Worm (Caenorhabditis elegans) whole organism, L2 larva: Measurements from ENCODE around the gene seip-1.

Experiments
- C34F6.9 ChIP-seq: fragments of 150-350 bp; optimal IDR thresholded peaks from 2 replicates; lab custom pipeline; 2014; ENCODE audit warnings: missing biosample characterization, missing genetic modification characterization
- F13H6.1 ChIP-seq: sonication (generic microtip); optimal IDR thresholded peaks from 2 replicates; lab custom pipeline; 2016; ENCODE audit warnings: missing genetic modification characterization, missing compliant biosample characterization
- R02D3.7 ChIP-seq: fragments of 150-350 bp; optimal IDR thresholded peaks from 2 replicates; lab custom pipeline; 2014; ENCODE audit warnings: missing biosample characterization, missing genetic modification characterization
- Y55F3AM.14 ChIP-seq: fragments of 200-800 bp; sonication (Bioruptor generic); optimal IDR thresholded peaks from 2 replicates; lab custom pipeline; 2018; ENCODE audit warnings: mild to moderate bottlenecking, missing genetic modification characterization, missing compliant biosample characterization
- ZK546.5 ChIP-seq: sonication (generic microtip); optimal IDR thresholded peaks from 2 replicates; lab custom pipeline; 2017; ENCODE audit warnings: missing biosample characterization, missing genetic modification characterization
- aly-2 ChIP-seq: fragments of 150-350 bp; optimal IDR thresholded peaks from 2 replicates; lab custom pipeline; 2014; ENCODE audit warnings: missing biosample characterization, missing genetic modification characterization
- ama-1 ChIP-seq: fragments of 150-350 bp; optimal IDR thresholded peaks from 2 replicates; lab custom pipeline; 2018; ENCODE audit warnings: inconsistent platforms
- blmp-1 ChIP-seq: sonication (generic microtip); optimal IDR thresholded peaks from 2 replicates; lab custom pipeline; 2017; ENCODE audit warnings: missing genetic modification characterization, mild to moderate bottlenecking, missing compliant biosample characterization, antibody characterized with exemption, moderate library complexity; ENCODE audit not compliant: insufficient read depth
- ceh-16 ChIP-seq: fragments of 150-350 bp; optimal IDR thresholded peaks from 2 replicates; lab custom pipeline; 2014; ENCODE audit warnings: missing biosample characterization, missing genetic modification characterization
- ceh-82 ChIP-seq: fragments of 150-350 bp; optimal IDR thresholded peaks from 2 replicates; lab custom pipeline; 2014; ENCODE audit warnings: missing biosample characterization, missing genetic modification characterization
- dmd-4 ChIP-seq: sonication (generic microtip); optimal IDR thresholded peaks from 2 replicates; lab custom pipeline; 2017; ENCODE audit warnings: missing biosample characterization, missing genetic modification characterization
- egl-27 ChIP-seq: sonication (generic microtip); optimal IDR thresholded peaks from 3 replicates; lab custom pipeline; 2017; ENCODE audit warnings: missing biosample characterization, missing genetic modification reagents, missing genetic modification characterization
- elt-1 ChIP-seq: fragments of 150-350 bp; optimal IDR thresholded peaks from 2 replicates; lab custom pipeline; 2014; ENCODE audit warnings: missing biosample characterization, missing genetic modification characterization
- lin-39 ChIP-seq: fragments of 150-350 bp; optimal IDR thresholded peaks from 2 replicates; lab custom pipeline; 2014; ENCODE audit warnings: missing biosample characterization, missing genetic modification reagents, missing genetic modification characterization
- lsy-2 ChIP-seq, 2 experiments: fragments of 150-350 bp in 1 of 2; sonication (generic microtip) in 1 of 2; optimal IDR thresholded peaks; 2 replicates each; lab custom pipeline; 2014 to 2017; ENCODE audit warnings: missing biosample characterization in 2 of 2, missing genetic modification characterization in 2 of 2
- mab-5 ChIP-seq: fragments of 150-350 bp; optimal IDR thresholded peaks from 2 replicates; lab custom pipeline; 2014; ENCODE audit warnings: missing biosample characterization, missing genetic modification characterization
- mdl-1 ChIP-seq, 2 experiments: fragments of 150-350 bp in 1 of 2; sonication (generic microtip) in 1 of 2; optimal IDR thresholded peaks; 2 replicates each; lab custom pipeline; 2017; ENCODE audit warnings: missing biosample characterization in 2 of 2, missing genetic modification characterization in 2 of 2
- nhr-10 ChIP-seq: sonication (generic microtip); optimal IDR thresholded peaks from 2 replicates; lab custom pipeline; 2017; ENCODE audit warnings: missing biosample characterization, missing genetic modification characterization
- nhr-12 ChIP-seq: fragments of 150-350 bp; optimal IDR thresholded peaks from 2 replicates; lab custom pipeline; 2014; ENCODE audit warnings: missing biosample characterization, missing genetic modification characterization
- nhr-129 ChIP-seq: fragments of 150-350 bp; optimal IDR thresholded peaks from 2 replicates; lab custom pipeline; 2014; ENCODE audit warnings: missing biosample characterization, missing genetic modification characterization
- nhr-21 ChIP-seq: fragments of 150-350 bp; optimal IDR thresholded peaks from 2 replicates; lab custom pipeline; 2014; ENCODE audit warnings: missing biosample characterization, missing genetic modification characterization
- nhr-6 ChIP-seq: fragments of 150-350 bp; optimal IDR thresholded peaks from 2 replicates; lab custom pipeline; 2014; ENCODE audit warnings: missing biosample characterization, missing genetic modification characterization
- nhr-77 ChIP-seq: fragments of 150-350 bp; optimal IDR thresholded peaks from 2 replicates; lab custom pipeline; 2014; ENCODE audit warnings: missing biosample characterization, missing genetic modification characterization
- peb-1 ChIP-seq: fragments of 150-350 bp; optimal IDR thresholded peaks from 2 replicates; lab custom pipeline; 2014; ENCODE audit warnings: missing biosample characterization, missing genetic modification characterization
- sem-4 ChIP-seq: fragments of 150-350 bp; optimal IDR thresholded peaks from 2 replicates; lab custom pipeline; 2014; ENCODE audit warnings: missing biosample characterization, missing genetic modification reagents, missing genetic modification characterization
- sma-3 ChIP-seq: sonication (generic microtip); optimal IDR thresholded peaks from 2 replicates; lab custom pipeline; 2016; ENCODE audit warnings: missing genetic modification reagents, missing genetic modification characterization, missing compliant biosample characterization
- sma-9 ChIP-seq, 2 experiments: fragments of 150-350 bp in 1 of 2; sonication (generic microtip) in 1 of 2; optimal IDR thresholded peaks; 2 replicates each; lab custom pipeline; 2014 to 2016; ENCODE audit warnings: missing genetic modification characterization in 2 of 2, mild to moderate bottlenecking in 1 of 2, missing biosample characterization in 1 of 2, missing compliant biosample characterization in 1 of 2, missing genetic modification reagents in 1 of 2, moderate library complexity in 1 of 2
- snpc-4 ChIP-seq: fragments of 150-350 bp; optimal IDR thresholded peaks from 2 replicates; lab custom pipeline; 2014; ENCODE audit warnings: missing biosample characterization, missing genetic modification characterization
- unc-39 ChIP-seq: fragments of 150-350 bp; optimal IDR thresholded peaks from 2 replicates; lab custom pipeline; 2014; ENCODE audit warnings: missing biosample characterization, missing genetic modification characterization
- unc-55 ChIP-seq: fragments of 150-350 bp; sonication (generic microtip); optimal IDR thresholded peaks from 3 replicates; lab custom pipeline; 2014; ENCODE audit warnings: missing biosample characterization, missing genetic modification reagents, missing genetic modification characterization
- ztf-11 ChIP-seq: sonication (generic microtip); optimal IDR thresholded peaks from 2 replicates; lab custom pipeline; 2017; ENCODE audit warnings: missing biosample characterization, missing genetic modification characterization
- ztf-4 ChIP-seq: fragments of 150-350 bp; optimal IDR thresholded peaks from 2 replicates; lab custom pipeline; 2014; ENCODE audit warnings: missing biosample characterization, missing genetic modification characterization

seip-1 gene

ce11 chrV:6017630-6018029 lies 35.4 kb downstream of the seip-1 start, which contains the start of the genes rpt-2 and aps-1 (continued):
- TF ChIP-seq ztf-11 (tag; lab: Kevin White, UChicago): no peak
- no peak for TF ChIP-seq elt-1 (tag; lab: Kevin White, UChicago)
- peak; percentile 84 for TF ChIP-seq sem-4 (tag; lab: Kevin White, UChicago)
- TF ChIP-seq lsy-2 (tag; optimal IDR thresholded peaks at IDR 0.05; lab: Kevin White, UChicago): peak; percentile 58 to 90
- TF ChIP-seq nhr-21 (tag; lab: Kevin White, UChicago): peak; percentile 69
- TF ChIP-seq, all 48 proteins: peak for 24

DNA sequence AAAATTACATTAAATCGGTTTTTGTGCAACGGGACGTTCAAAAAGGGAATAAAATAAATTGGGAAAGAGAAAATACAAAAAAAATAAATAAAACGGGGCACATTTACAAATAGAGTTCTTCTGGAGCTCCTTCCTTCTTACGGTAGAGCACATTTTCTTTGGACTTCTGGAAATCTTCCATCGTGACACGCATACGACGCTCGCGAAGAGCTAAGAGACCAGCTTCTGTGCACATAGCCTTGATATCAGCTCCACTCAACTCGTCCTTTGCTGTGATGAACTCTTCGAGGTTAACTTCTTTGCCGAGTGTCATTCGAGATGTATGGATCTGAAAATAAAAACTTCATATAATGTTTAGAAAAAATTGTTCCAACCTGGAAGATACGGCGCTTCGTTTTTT lies 36.9 kb downstream of the seip-1 start:
- TF ChIP-seq ZK546.5 (tag; lab: Kevin White, UChicago) (no peak), nhr-77 (no peak), sma-3 (GFP tag; lab: Kevin White, UChicago) (no peak), ceh-82 (tag; lab: Kevin White, UChicago) (no peak), lin-39 (tag; lab: Kevin White, UChicago) (no peak), mdl-1 (tag; optimal IDR thresholded peaks at IDR 0.05; lab: Kevin White, UChicago) (no peak), peb-1 (no peak), ceh-16 (tag; lab: Kevin White, UChicago) (no peak), lsy-2 (tag; optimal IDR thresholded peaks at IDR 0.05; lab: Kevin White, UChicago) (no peak), nhr-129 (tag; lab: Kevin White, UChicago) (no peak), Y55F3AM.14 (no peak), aly-2 (tag; lab: Kevin White, UChicago) (no peak)

- TF ChIP-seq ama-1: no peak
- no peak for TF ChIP-seq unc-55
- TF ChIP-seq unc-39 (tag; lab: Kevin White, UChicago): no peak
- no peak for TF ChIP-seq nhr-6
- TF ChIP-seq Y55F3AM.14: no peak
- no peak for TF ChIP-seq mab-5 (tag; lab: Kevin White, UChicago)
- TF ChIP-seq egl-27 (tag; lab: Kevin White, UChicago): no peak
- TF ChIP-seq sma-9 (GFP tag; optimal IDR thresholded peaks at IDR 0.05; lab: Kevin White, UChicago): no peak
- TF ChIP-seq sma-9 (tag; optimal IDR thresholded peaks at IDR 0.05; lab: Kevin White, UChicago): no peak
- TF ChIP-seq ceh-16 (tag; lab: Kevin White, UChicago): no peak
- TF ChIP-seq sem-4 (tag; lab: Kevin White, UChicago): no peak
- TF ChIP-seq F13H6.1 (tag; lab: Kevin White, UChicago): no peak
- TF ChIP-seq elt-1 (tag; lab: Kevin White, UChicago): no peak
Measured at ce11 chrV:6015546-6016089, 37.4 kb downstream of the seip-1 start.

- TF ChIP-seq snpc-4 (no peak), sma-3 (GFP tag; lab: Kevin White, UChicago) (peak; percentile 11)
Measured at ce11 chrV:6012401-6012800, 40.6 kb downstream of the seip-1 start.

ce11 chrV:6010642-6011041 lies 42.4 kb downstream of the seip-1 start:
- TF ChIP-seq nhr-6: no peak
- no peak for TF ChIP-seq sma-9 (GFP tag; optimal IDR thresholded peaks at IDR 0.05; lab: Kevin White, UChicago)
- TF ChIP-seq sma-9 (tag; optimal IDR thresholded peaks at IDR 0.05; lab: Kevin White, UChicago): no peak
- no peak for TF ChIP-seq ztf-4
- no peak for TF ChIP-seq peb-1
- no peak for TF ChIP-seq mab-5 (tag; lab: Kevin White, UChicago)
- TF ChIP-seq egl-27 (tag; lab: Kevin White, UChicago): no peak
- no peak for TF ChIP-seq nhr-21 (tag; lab: Kevin White, UChicago)
- no peak for TF ChIP-seq ZK546.5 (tag; lab: Kevin White, UChicago)
- no peak for TF ChIP-seq unc-55
- no peak for TF ChIP-seq lin-39 (tag; lab: Kevin White, UChicago)
- TF ChIP-seq dmd-4: no peak
- no peak for TF ChIP-seq nhr-10
- no peak for TF ChIP-seq lsy-2 (tag; optimal IDR thresholded peaks at IDR 0.05; lab: Kevin White, UChicago)
- no peak for TF ChIP-seq snpc-4
- no peak for TF ChIP-seq F13H6.1 (tag; lab: Kevin White, UChicago)
- TF ChIP-seq blmp-1 (tag; lab: Kevin White, UChicago): no peak
- no peak for TF ChIP-seq C34F6.9
- TF ChIP-seq nhr-12: no peak
- no peak for TF ChIP-seq elt-1 (tag; lab: Kevin White, UChicago)
- no peak for TF ChIP-seq R02D3.7 (tag; lab: Kevin White, UChicago)
